In the genomic region with DNA sequence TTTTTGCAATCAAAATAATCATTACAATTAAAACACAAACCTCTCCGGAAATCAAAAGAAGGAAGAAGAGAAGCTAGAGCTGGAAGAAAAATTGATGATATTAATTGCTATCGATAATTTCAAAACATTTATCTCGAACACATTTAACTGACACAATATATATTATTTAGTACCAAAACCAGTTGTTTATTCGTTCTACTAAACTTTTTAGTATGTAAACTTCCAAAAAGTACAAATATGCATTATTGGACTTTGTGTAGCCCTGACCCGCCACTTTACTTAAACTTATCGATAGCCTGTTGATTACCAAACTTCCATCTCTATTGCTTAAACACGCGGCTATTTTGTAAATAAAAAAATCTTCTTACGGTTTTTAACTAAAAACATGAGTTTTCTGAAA, we compare ENCODE assay signal across 2 fruit fly cellular contexts.
TF ChIP-seq lines count a peak whose summit lies in the region.

A gene (minus strand): TSS at position 73 of the 400 bp plus-strand sequence.
A gene (plus strand): TSS at position 302 of the 400 bp plus-strand sequence.

TF ChIP-seq in whole organism, embryonic, 481 proteins besides CTCF, POLR2A, EP300 and RAD21 (continued from another document and continues in another):
- TF ChIP-seq Chrac-16 (GFP tag; optimal IDR thresholded peaks at IDR 0.05; lab: Kevin White, UChicago) (peak; percentile 44), pum (GFP tag; optimal IDR thresholded peaks at IDR 0.05; lab: Kevin White, UChicago) (peak; percentile 69), gro (GFP tag; optimal IDR thresholded peaks at IDR 0.05; lab: Kevin White, UChicago) (no peak), gt (GFP tag; IDR thresholded peaks at IDR 0.05; lab: Robert Waterston, UW) (no peak), ac (GFP tag; optimal IDR thresholded peaks at IDR 0.05; lab: Kevin White, UChicago) (peak; percentile 60), CG33557 (GFP tag; optimal IDR thresholded peaks at IDR 0.05; lab: Kevin White, UChicago) (peak; percentile 94), CG12155 (GFP tag; optimal IDR thresholded peaks at IDR 0.05; lab: Kevin White, UChicago) (peak; percentile 75), CG10462 (GFP tag; optimal IDR thresholded peaks at IDR 0.05; lab: Kevin White, UChicago) (peak; percentile 74), Ssrp (tag; optimal IDR thresholded peaks at IDR 0.05; lab: Kevin White, UChicago) (peak; percentile 72), Med (GFP tag; lab: Kevin White, UChicago) (peak; percentile 96), Fer3 (tag; optimal IDR thresholded peaks at IDR 0.05; lab: Kevin White, UChicago) (peak; percentile 86), slp2 (GFP tag; optimal IDR thresholded peaks at IDR 0.05; lab: Kevin White, UChicago) (peak; percentile 71), CG11695 (GFP tag; IDR thresholded peaks at IDR 0.05; lab: Robert Waterston, UW) (peak; percentile 84), scrt (GFP tag; optimal IDR thresholded peaks at IDR 0.05; lab: Kevin White, UChicago) (peak; percentile 93), ab (GFP tag; optimal IDR thresholded peaks at IDR 0.05; lab: Kevin White, UChicago) (no peak), CG12236 (GFP tag; optimal IDR thresholded peaks at IDR 0.05; lab: Kevin White, UChicago) (peak; percentile 64), phol (tag; optimal IDR thresholded peaks at IDR 0.05; lab: Kevin White, UChicago) (peak; percentile 90), Awh (GFP tag; IDR thresholded peaks at IDR 0.05; lab: Robert Waterston, UW) (peak; percentile 63; the same call in 1 of the 2 replicates), schlank (tag; optimal IDR thresholded peaks at IDR 0.05; lab: Kevin White, UChicago) (peak; percentile 82), CG10654 (GFP tag; optimal IDR thresholded peaks at IDR 0.05; lab: Kevin White, UChicago) (peak; percentile 72), abd-A (tag; optimal IDR thresholded peaks at IDR 0.05; lab: Kevin White, UChicago) (no peak), D19A (tag; optimal IDR thresholded peaks at IDR 0.05; lab: Kevin White, UChicago) (peak; percentile 67), sd (tag; optimal IDR thresholded peaks at IDR 0.05; lab: Kevin White, UChicago) (no peak), Ada2b (GFP tag; IDR thresholded peaks at IDR 0.05; lab: Robert Waterston, UW) (peak; percentile 56), grn (GFP tag; optimal IDR thresholded peaks at IDR 0.05; lab: Kevin White, UChicago) (peak; percentile 54), gcm2 (GFP tag; optimal IDR thresholded peaks at IDR 0.05; lab: Kevin White, UChicago) (no peak), CG16863 (GFP tag; optimal IDR thresholded peaks at IDR 0.05; lab: Kevin White, UChicago) (peak; percentile 59), emc (GFP tag; optimal IDR thresholded peaks at IDR 0.05; lab: Kevin White, UChicago) (peak; percentile 29), CG18262 (tag; optimal IDR thresholded peaks at IDR 0.05; lab: Kevin White, UChicago) (peak; percentile 87), Spps (tag; optimal IDR thresholded peaks at IDR 0.05; lab: Kevin White, UChicago) (peak; percentile 79), PHDP (tag; optimal IDR thresholded peaks at IDR 0.05; lab: Kevin White, UChicago) (peak; percentile 92), CG7839 (tag; optimal IDR thresholded peaks at IDR 0.05; lab: Kevin White, UChicago) (peak; percentile 84), sna (GFP tag; IDR thresholded peaks at IDR 0.05; lab: Robert Waterston, UW; ENCODE audit: partially characterized antibody) (peak; percentile 92), CG34224 (GFP tag; IDR thresholded peaks at IDR 0.05; lab: Robert Waterston, UW; ENCODE audit: partially characterized antibody) (peak; percentile 84), CG15514 (GFP tag; optimal IDR thresholded peaks at IDR 0.05; lab: Kevin White, UChicago) (peak; percentile 91), Dp (GFP tag; optimal IDR thresholded peaks at IDR 0.05; lab: Kevin White, UChicago) (peak; percentile 81), HHEX (GFP tag; optimal IDR thresholded peaks at IDR 0.05; lab: Kevin White, UChicago) (peak; percentile 92), CG30403 (GFP tag; optimal IDR thresholded peaks at IDR 0.05; lab: Kevin White, UChicago) (peak; percentile 84), CG12942 (GFP tag; optimal IDR thresholded peaks at IDR 0.05; lab: Kevin White, UChicago) (peak; percentile 67), lab (GFP tag; optimal IDR thresholded peaks at IDR 0.05; lab: Kevin White, UChicago) (peak; percentile 95), lola (GFP tag; optimal IDR thresholded peaks at IDR 0.05; lab: Kevin White, UChicago) (peak in 1 of 3 experiments; percentile 77), CG6272 (GFP tag; IDR thresholded peaks at IDR 0.05; lab: Robert Waterston, UW) (peak; percentile 45), E2f1 (GFP tag; IDR thresholded peaks at IDR 0.05; lab: Robert Waterston, UW) (peak; percentile 84), p53 (GFP tag; optimal IDR thresholded peaks at IDR 0.05; lab: Kevin White, UChicago) (peak; percentile 70), CG2199 (GFP tag; IDR thresholded peaks at IDR 0.05; lab: Robert Waterston, UW) (no peak), CG32772 (GFP tag; IDR thresholded peaks at IDR 0.05; lab: Robert Waterston, UW) (peak; percentile 64), H2.0 (GFP tag; IDR thresholded peaks at IDR 0.05; lab: Robert Waterston, UW) (no peak), CG10321 (GFP tag; IDR thresholded peaks at IDR 0.05; lab: Robert Waterston, UW) (peak; percentile 66), Dfd (GFP tag; optimal IDR thresholded peaks at IDR 0.05; lab: Kevin White, UChicago) (no peak), CG10274 (GFP tag; optimal IDR thresholded peaks at IDR 0.05; lab: Kevin White, UChicago) (peak; percentile 67), sob (GFP tag; IDR thresholded peaks at IDR 0.05; lab: Robert Waterston, UW) (peak; percentile 86), hb (GFP tag; IDR thresholded peaks at IDR 0.05; lab: Robert Waterston, UW; ENCODE audit: partially characterized antibody) (peak; percentile 80), twi (tag; optimal IDR thresholded peaks at IDR 0.05; lab: Kevin White, UChicago) (no peak), dmrt99B (tag; optimal IDR thresholded peaks at IDR 0.05; lab: Kevin White, UChicago) (peak; percentile 82), pho (GFP tag; optimal IDR thresholded peaks at IDR 0.05; lab: Kevin White, UChicago) (peak; percentile 81), Camta (GFP tag; optimal IDR thresholded peaks at IDR 0.05; lab: Kevin White, UChicago) (peak; percentile 88), CG15601 (tag; optimal IDR thresholded peaks at IDR 0.05; lab: Kevin White, UChicago) (peak; percentile 90), CG16779 (GFP tag; IDR thresholded peaks at IDR 0.05; lab: Robert Waterston, UW) (no peak), CG1529 (GFP tag; optimal IDR thresholded peaks at IDR 0.05; lab: Kevin White, UChicago) (peak; percentile 81), chinmo (GFP tag; IDR thresholded peaks at IDR 0.05; lab: Robert Waterston, UW; ENCODE audit: partially characterized antibody) (no peak), ro (GFP tag; IDR thresholded peaks at IDR 0.05; lab: Robert Waterston, UW) (no peak), Aef1 (GFP tag; IDR thresholded peaks at IDR 0.05; lab: Robert Waterston, UW) (peak; percentile 59), NFAT (GFP tag; IDR thresholded peaks at IDR 0.05; lab: Robert Waterston, UW) (peak; percentile 54; the same call in 1 of the 2 replicates)

TF ChIP-seq in whole organism, prepupa, 60 proteins besides CTCF, POLR2A, EP300 and RAD21 (continued from another document):
- TF ChIP-seq CG8119 (GFP tag; IDR thresholded peaks at IDR 0.05; lab: Robert Waterston, UW) (peak; percentile 29; the same call in 1 of the 3 replicates), CG1621 (tag; optimal IDR thresholded peaks at IDR 0.05; lab: Kevin White, UChicago) (peak; percentile 14), Hr38 (GFP tag; optimal IDR thresholded peaks at IDR 0.05; lab: Kevin White, UChicago) (no peak), esn (GFP tag; optimal IDR thresholded peaks at IDR 0.05; lab: Kevin White, UChicago) (peak; percentile 87), CG7368 (GFP tag; optimal IDR thresholded peaks at IDR 0.05; lab: Kevin White, UChicago) (peak; percentile 62), CG11762 (GFP tag; optimal IDR thresholded peaks at IDR 0.05; lab: Kevin White, UChicago; ENCODE audit: insufficient read depth) (peak; percentile 73), Eip78C (GFP tag; lab: Kevin White, UChicago) (peak; percentile 96), Hr39 (GFP tag; optimal IDR thresholded peaks at IDR 0.05; lab: Kevin White, UChicago) (peak; percentile 60), CG4318 (GFP tag; optimal IDR thresholded peaks at IDR 0.05; lab: Kevin White, UChicago) (no peak), Blimp-1 (GFP tag; optimal IDR thresholded peaks at IDR 0.05; lab: Kevin White, UChicago) (peak; percentile 74), CG8319 (GFP tag; optimal IDR thresholded peaks at IDR 0.05; lab: Kevin White, UChicago) (peak; percentile 58)
TF ChIP-seq in whole organism, prepupa: peak in this region for 52.
